Fruit fly (Drosophila melanogaster): Measurements from ENCODE around the gene CG5909.
A peak's percentile ranks its signal among the peaks of the same experiment; 100 is the strongest.

dm6 chr3R:27129580-27130385 lies 31.2 kb upstream of the CG5909 start:
- TF ChIP-seq CG34367 (tag; optimal IDR thresholded peaks at IDR 0.05) (peak; percentile 45), EcR (GFP tag; optimal IDR thresholded peaks at IDR 0.05) (peak; percentile 91), CG32121 (GFP tag; IDR thresholded peaks at IDR 0.05) (peak; percentile 73), fd96Ca (GFP tag; IDR thresholded peaks at IDR 0.05) (peak; percentile 73), CG8301 (tag; optimal IDR thresholded peaks at IDR 0.05) (peak; percentile 57), rn (GFP tag; IDR thresholded peaks at IDR 0.05) (peak; percentile 59; the same call in 1 of the 2 replicates), Snoo (tag; optimal IDR thresholded peaks at IDR 0.05) (peak; percentile 70), CG8159 (tag; optimal IDR thresholded peaks at IDR 0.05) (no peak), Ets98B (GFP tag; IDR thresholded peaks at IDR 0.05) (peak; percentile 78), CG17806 (tag; optimal IDR thresholded peaks at IDR 0.05) (peak; percentile 66), CG9948 (tag; optimal IDR thresholded peaks at IDR 0.05) (peak; percentile 35), gl (tag; optimal IDR thresholded peaks at IDR 0.05) (peak; percentile 5), CG12605 (GFP tag; IDR thresholded peaks at IDR 0.05) (peak; percentile 61; the same call in 1 of the 2 replicates), CG15710 (tag; optimal IDR thresholded peaks at IDR 0.05) (peak; percentile 68)

Measured in whole organism, pupa.